Fruit fly (Drosophila melanogaster) whole organism, wandering third instar larva: ENCODE data around the gene CG2124.

Experiments used
- HLH106 ChIP-seq: fragments of 200-800 bp; optimal IDR thresholded peaks from 3 replicates; lab custom pipeline; 2019; ENCODE audit warnings: missing biosample characterization, mild to moderate bottlenecking, missing genetic modification characterization, moderate library complexity
- Hnf4 ChIP-seq: fragments of 200-800 bp; sonication (Bioruptor generic); optimal IDR thresholded peaks from 2 replicates; lab custom pipeline; 2016; ENCODE audit warnings: missing biosample characterization, mild to moderate bottlenecking, missing genetic modification characterization
- Hr83 ChIP-seq: fragments of 200-300 bp; sonication (Bioruptor generic); optimal IDR thresholded peaks from 2 replicates; lab custom pipeline; 2016; ENCODE audit warnings: missing biosample characterization, mild to moderate bottlenecking, missing genetic modification characterization, moderate library complexity; ENCODE audit not compliant: poor library complexity, severe bottlenecking
- OdsH ChIP-seq: fragments of 200-800 bp; sonication (Bioruptor generic); optimal IDR thresholded peaks from 2 replicates; lab custom pipeline; 2016; ENCODE audit warnings: missing biosample characterization, mild to moderate bottlenecking, missing genetic modification characterization
- Rel ChIP-seq, 2 experiments: fragments of 200-800 bp; sonication (Bioruptor generic) in 1 of 2; optimal IDR thresholded peaks; 2 replicates in 1 of 2; 3 replicates in 1 of 2; lab custom pipeline; 2016 to 2019; ENCODE audit warnings: mild to moderate bottlenecking in 2 of 2, missing biosample characterization in 2 of 2, missing genetic modification characterization in 2 of 2, moderate library complexity in 1 of 2
- Vsx2 ChIP-seq: fragments of 200-300, 225-300 bp; sonication (Bioruptor generic); optimal IDR thresholded peaks from 2 replicates; lab custom pipeline; 2018; ENCODE audit warnings: missing biosample characterization, missing genetic modification characterization; ENCODE audit not compliant: partially characterized antibody
- br ChIP-seq: fragments of 200-800 bp; sonication (Bioruptor generic); optimal IDR thresholded peaks from 2 replicates; lab custom pipeline; 2016; ENCODE audit warnings: missing biosample characterization, missing genetic modification characterization
- brk ChIP-seq: fragments of 200-800 bp; sonication (Bioruptor generic); optimal IDR thresholded peaks from 2 replicates; lab custom pipeline; 2016; ENCODE audit warnings: missing biosample characterization, mild to moderate bottlenecking, missing genetic modification characterization
- h ChIP-seq: fragments of 200-800 bp; sonication (Bioruptor generic); optimal IDR thresholded peaks from 3 replicates; lab custom pipeline; 2016; ENCODE audit warnings: missing biosample characterization, mild to moderate bottlenecking, missing genetic modification characterization
- pan ChIP-seq: fragments of >200 bp; optimal IDR thresholded peaks from 2 replicates; lab custom pipeline; 2017

DNA sequence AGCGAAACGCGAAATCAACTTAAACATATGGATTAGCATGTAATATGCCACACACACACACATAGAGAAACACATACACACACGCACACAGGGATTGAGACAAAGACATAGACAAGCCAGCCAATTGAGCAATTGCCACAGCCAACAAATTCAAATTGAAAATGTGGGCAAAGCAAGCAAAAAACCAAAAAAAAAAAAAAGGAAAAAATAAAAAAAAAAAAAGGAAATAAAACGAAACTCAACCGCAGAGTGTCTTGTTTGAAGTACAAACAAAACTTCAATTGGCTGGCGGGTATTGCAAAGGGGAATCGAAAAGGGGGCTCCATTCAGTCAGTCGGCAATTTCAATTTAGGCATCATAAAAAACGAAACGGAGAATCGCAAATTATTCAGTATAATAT is 18.1 kb upstream of the CG2124 start:
- TF ChIP-seq pan (lab: Kevin White, UChicago) (no peak), OdsH (GFP tag; lab: Kevin White, UChicago) (no peak), brk (GFP tag; lab: Kevin White, UChicago) (no peak), br (GFP tag; lab: Kevin White, UChicago) (no peak), Vsx2 (GFP tag; lab: Kevin White, UChicago) (no peak), HLH106 (tag; lab: Kevin White, UChicago) (no peak), Hnf4 (GFP tag; lab: Kevin White, UChicago) (no peak), h (no peak), Hr83 (GFP tag; lab: Kevin White, UChicago) (no peak), Rel (GFP tag; optimal IDR thresholded peaks at IDR 0.05; lab: Kevin White, UChicago) (no peak), Rel (tag; optimal IDR thresholded peaks at IDR 0.05; lab: Kevin White, UChicago) (no peak)
